Worm (Caenorhabditis elegans): Measurements from ENCODE around the gene F57H12.5.

- TF ChIP-seq mel-28 (tag; optimal IDR thresholded peaks at IDR 0.05; ENCODE audit: borderline replicate concordance) (no peak), nfyb-1 (GFP tag; IDR thresholded peaks at IDR 0.05) (no peak), hlh-26 (GFP tag; conservative IDR thresholded peaks at IDR 0.05) (no peak), athp-1 (tag; optimal IDR thresholded peaks at IDR 0.05) (no peak), unc-62 (GFP tag; optimal IDR thresholded peaks at IDR 0.05) (no peak), sdz-38 (tag; optimal IDR thresholded peaks at IDR 0.05) (no peak)
Measured at ce11 chrIV:7933733-7934132, 33.4 kb upstream of the F57H12.5 start, which contains the start of gene bbs-2.
